Worm (Caenorhabditis elegans) whole organism, mixed stage, embryonic: Measurements from ENCODE around the gene Y39A1A.17.

Source experiments
- bed-3 ChIP-seq: fragments of 200-800 bp; sonication (Bioruptor generic); optimal IDR thresholded peaks from 3 replicates; lab custom pipeline; 2018; ENCODE audit warnings: mild to moderate bottlenecking, missing genetic modification characterization, moderate library complexity, missing compliant biosample characterization
- blmp-1 ChIP-seq: fragments of 150-350 bp; optimal IDR thresholded peaks from 2 replicates; lab custom pipeline; 2014; ENCODE audit warnings: missing biosample characterization, missing genetic modification characterization
- ceh-39 ChIP-seq: fragments of 150-350 bp; optimal IDR thresholded peaks from 2 replicates; lab custom pipeline; 2014; ENCODE audit warnings: missing biosample characterization, missing genetic modification characterization
- ceh-43 ChIP-seq: fragments of 200-800 bp; sonication (Bioruptor generic); optimal IDR thresholded peaks from 2 replicates; lab custom pipeline; 2018; ENCODE audit warnings: mild to moderate bottlenecking, missing genetic modification characterization, moderate library complexity, missing compliant biosample characterization
- ceh-83 ChIP-seq: fragments of 200-800 bp; sonication (Bioruptor generic); optimal IDR thresholded peaks from 2 replicates; lab custom pipeline; 2018; ENCODE audit warnings: mild to moderate bottlenecking, missing genetic modification characterization, missing compliant biosample characterization
- ces-1 ChIP-seq: fragments of 150-350 bp; optimal IDR thresholded peaks from 2 replicates; lab custom pipeline; 2014; ENCODE audit warnings: missing biosample characterization, missing genetic modification reagents, missing genetic modification characterization
- cnd-1 ChIP-seq: fragments of 200-800 bp; sonication (Bioruptor generic); optimal IDR thresholded peaks from 2 replicates; lab custom pipeline; 2018; ENCODE audit warnings: mild to moderate bottlenecking, missing genetic modification characterization, missing compliant biosample characterization
- drap-1 ChIP-seq: fragments of 200-800 bp; sonication (Bioruptor generic); optimal IDR thresholded peaks from 3 replicates; lab custom pipeline; 2018; ENCODE audit warnings: mild to moderate bottlenecking, missing genetic modification characterization, missing compliant biosample characterization
- elt-3 ChIP-seq: fragments of 150-350 bp; optimal IDR thresholded peaks from 2 replicates; lab custom pipeline; 2014; ENCODE audit warnings: missing biosample characterization, missing genetic modification characterization
- flh-1 ChIP-seq: fragments of 200-800 bp; sonication (Bioruptor generic); optimal IDR thresholded peaks from 2 replicates; lab custom pipeline; 2018; ENCODE audit warnings: mild to moderate bottlenecking, missing genetic modification characterization, moderate library complexity, missing compliant biosample characterization
- ham-2 ChIP-seq: fragments of 200-800 bp; sonication (Bioruptor generic); optimal IDR thresholded peaks from 2 replicates; lab custom pipeline; 2018; ENCODE audit warnings: mild to moderate bottlenecking, missing genetic modification characterization, missing compliant biosample characterization
- hlh-1 ChIP-seq: fragments of 150-350 bp; optimal IDR thresholded peaks from 2 replicates; lab custom pipeline; 2014; ENCODE audit warnings: missing biosample characterization, missing genetic modification reagents, missing genetic modification characterization
- lin-13 ChIP-seq: fragments of 150-350 bp; optimal IDR thresholded peaks from 2 replicates; lab custom pipeline; 2014; ENCODE audit warnings: missing biosample characterization, missing genetic modification characterization
- lin-32 ChIP-seq: fragments of 200-800 bp; sonication (Bioruptor generic); optimal IDR thresholded peaks from 2 replicates; lab custom pipeline; 2018; ENCODE audit warnings: mild to moderate bottlenecking, missing genetic modification characterization, missing compliant biosample characterization
- lsy-2 ChIP-seq: fragments of 150-350 bp; optimal IDR thresholded peaks from 2 replicates; lab custom pipeline; 2014; ENCODE audit warnings: missing biosample characterization, missing genetic modification characterization
- mep-1 ChIP-seq: fragments of 150-350 bp; optimal IDR thresholded peaks from 2 replicates; lab custom pipeline; 2017; ENCODE audit warnings: missing biosample characterization, missing genetic modification reagents, missing genetic modification characterization, inconsistent platforms
- mls-2 ChIP-seq: sonication (generic microtip); optimal IDR thresholded peaks from 2 replicates; lab custom pipeline; 2016; ENCODE audit warnings: mild to moderate bottlenecking, missing genetic modification characterization, moderate library complexity, missing compliant biosample characterization
- nhr-12 ChIP-seq: fragments of 150-350 bp; optimal IDR thresholded peaks from 2 replicates; lab custom pipeline; 2014; ENCODE audit warnings: missing biosample characterization, missing genetic modification characterization
- nhr-2 ChIP-seq: fragments of 150-350 bp; optimal IDR thresholded peaks from 2 replicates; lab custom pipeline; 2014; ENCODE audit warnings: missing biosample characterization, missing genetic modification characterization
- nhr-237 ChIP-seq: fragments of 150-350 bp; optimal IDR thresholded peaks from 2 replicates; lab custom pipeline; 2014; ENCODE audit warnings: missing biosample characterization, missing genetic modification characterization
- nhr-28 ChIP-seq: fragments of 150-350 bp; optimal IDR thresholded peaks from 2 replicates; lab custom pipeline; 2014; ENCODE audit warnings: missing biosample characterization, missing genetic modification characterization
- nhr-76 ChIP-seq: sonication (generic microtip); optimal IDR thresholded peaks from 2 replicates; lab custom pipeline; 2017; ENCODE audit warnings: missing biosample characterization, missing genetic modification characterization
- pha-4 ChIP-seq: fragments of 150-350 bp; optimal IDR thresholded peaks from 2 replicates; lab custom pipeline; 2018; ENCODE audit warnings: missing biosample characterization, missing genetic modification reagents, missing genetic modification characterization
- sem-2 ChIP-seq: fragments of 200-800 bp; sonication (Bioruptor generic); optimal IDR thresholded peaks from 2 replicates; lab custom pipeline; 2018; ENCODE audit warnings: mild to moderate bottlenecking, missing genetic modification characterization, missing compliant biosample characterization
- snpc-4 ChIP-seq: fragments of 150-350 bp; optimal IDR thresholded peaks from 2 replicates; lab custom pipeline; 2014; ENCODE audit warnings: missing biosample characterization, missing genetic modification characterization
- sptf-1 ChIP-seq: sonication (generic microtip); optimal IDR thresholded peaks from 2 replicates; lab custom pipeline; 2017; ENCODE audit warnings: mild to moderate bottlenecking, missing genetic modification characterization, moderate library complexity, missing compliant biosample characterization
- tbx-8 ChIP-seq: fragments of 200-800 bp; sonication (Bioruptor generic); optimal IDR thresholded peaks from 2 replicates; lab custom pipeline; 2018; ENCODE audit warnings: mild to moderate bottlenecking, missing genetic modification characterization, moderate library complexity, missing compliant biosample characterization
- unc-120 ChIP-seq: sonication (generic microtip); optimal IDR thresholded peaks from 2 replicates; lab custom pipeline; 2017; ENCODE audit warnings: missing genetic modification characterization, missing compliant biosample characterization; ENCODE audit not compliant: poor library complexity, severe bottlenecking
- unc-39 ChIP-seq: fragments of 150-350 bp; optimal IDR thresholded peaks from 2 replicates; lab custom pipeline; 2014; ENCODE audit warnings: missing biosample characterization, missing genetic modification characterization
- unc-62 ChIP-seq: fragments of 150-350 bp; optimal IDR thresholded peaks from 2 replicates; lab custom pipeline; 2014; ENCODE audit warnings: missing biosample characterization, missing genetic modification reagents, missing genetic modification characterization
- zip-8 ChIP-seq: fragments of 150-350 bp; optimal IDR thresholded peaks from 2 replicates; lab custom pipeline; 2014; ENCODE audit warnings: missing biosample characterization, missing genetic modification characterization
- ztf-11 ChIP-seq: fragments of 150-350 bp; optimal IDR thresholded peaks from 2 replicates; lab custom pipeline; 2014; ENCODE audit warnings: missing biosample characterization, missing genetic modification characterization

The Y39A1A.17 gene

ce11 chrIII:10720170-10720569 is 29.3 kb upstream of the Y39A1A.17 start:
- TF ChIP-seq pha-4 (tag; lab: Kevin White, UChicago) = peak; percentile 61
- peak; percentile 53 for TF ChIP-seq unc-62 (GFP tag; lab: Kevin White, UChicago)
- peak; percentile 54 for TF ChIP-seq ceh-39 (tag; lab: Kevin White, UChicago)
- TF ChIP-seq ces-1 (GFP tag; lab: Kevin White, UChicago) = peak; percentile 76
- TF ChIP-seq ceh-83 (GFP tag; lab: Kevin White, UChicago) = no peak
- TF ChIP-seq elt-3 (tag; lab: Kevin White, UChicago) = no peak
- peak; percentile 60 for TF ChIP-seq drap-1
- TF ChIP-seq cnd-1 (tag; lab: Kevin White, UChicago) = peak; percentile 46
- TF ChIP-seq unc-39 (tag; lab: Kevin White, UChicago) = no peak
- TF ChIP-seq unc-120 = peak; percentile 76
- TF ChIP-seq lin-13 (tag; lab: Kevin White, UChicago) = peak; percentile 39
- peak; percentile 29 for TF ChIP-seq nhr-237 (tag; lab: Kevin White, UChicago)
- TF ChIP-seq mep-1 (tag; lab: Kevin White, UChicago) = peak; percentile 84
- peak; percentile 40 for TF ChIP-seq lsy-2 (tag; lab: Kevin White, UChicago)
- TF ChIP-seq nhr-76 (tag; lab: Kevin White, UChicago) = no peak
- TF ChIP-seq sem-2 (GFP tag; lab: Kevin White, UChicago) = no peak
- peak; percentile 94 for TF ChIP-seq hlh-1 (tag; lab: Kevin White, UChicago)
- TF ChIP-seq nhr-28 = no peak
- TF ChIP-seq tbx-8 = no peak
- TF ChIP-seq lin-32 (GFP tag; lab: Kevin White, UChicago) = peak; percentile 43
- TF ChIP-seq mls-2 = peak; percentile 80
- TF ChIP-seq, all 35 proteins: peak for 14

DNA sequence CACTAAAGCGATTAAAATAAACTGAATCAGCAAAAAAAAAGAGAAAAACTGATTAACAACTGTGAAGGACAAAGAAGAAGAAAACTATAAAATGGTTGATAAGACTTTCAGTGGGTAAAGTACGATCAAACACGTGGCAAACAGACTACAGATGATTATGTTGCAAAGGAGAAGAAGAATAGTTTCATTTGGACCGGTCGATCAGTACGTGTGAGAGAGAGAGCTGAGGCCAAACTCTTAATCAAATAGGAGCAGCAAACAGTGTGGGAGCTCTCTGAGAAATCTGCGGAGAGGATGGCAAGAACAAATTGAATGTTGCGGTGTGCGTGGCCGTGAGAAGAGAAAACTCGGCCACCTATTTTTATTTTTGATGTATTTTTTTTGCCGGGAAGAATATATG is 28.1 kb upstream of the Y39A1A.17 start:
- no peak for TF ChIP-seq unc-120
- TF ChIP-seq cnd-1 (tag; lab: Kevin White, UChicago) = no peak

- TF ChIP-seq ceh-83 (GFP tag; lab: Kevin White, UChicago) = no peak
These were observed 27.2 kb upstream of the Y39A1A.17 start for ce11 chrIII:10718078-10718477.

ce11 chrIII:10717479-10717878 is 26.6 kb upstream of the Y39A1A.17 start:
- TF ChIP-seq zip-8 (tag; lab: Kevin White, UChicago) (peak; percentile 11), ceh-43 (no peak)

DNA sequence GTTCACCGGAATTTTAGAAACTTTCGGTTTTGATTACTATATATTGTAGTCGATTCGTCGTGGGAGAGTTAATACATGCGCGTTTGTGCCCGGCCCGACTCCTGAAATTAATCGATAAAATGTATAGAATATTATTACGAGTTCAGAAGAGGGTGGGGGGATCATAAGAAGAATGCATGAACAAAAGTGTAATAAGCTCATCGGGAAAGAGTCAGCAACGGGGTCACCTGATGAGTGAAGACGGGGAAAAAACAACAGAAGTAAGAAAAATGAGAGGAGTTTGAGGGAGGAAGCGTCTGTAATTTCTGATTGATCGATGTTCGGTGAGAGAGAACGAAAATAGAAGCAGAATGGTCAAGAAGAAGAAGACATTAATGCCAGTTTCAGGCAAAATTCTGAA is 25.2 kb upstream of the Y39A1A.17 start, which contains the start of gene W09D10.4:
Gene W09D10.4, minus strand, starts transcription at position 101 of the 400 bp plus-strand sequence.
- TF ChIP-seq cnd-1 (tag; lab: Kevin White, UChicago) (no peak), bed-3 (no peak), flh-1 (no peak), ceh-83 (GFP tag; lab: Kevin White, UChicago) (no peak), nhr-2 (no peak), ztf-11 (tag; lab: Kevin White, UChicago) (no peak), zip-8 (tag; lab: Kevin White, UChicago) (no peak), snpc-4 (no peak)

ce11 chrIII:10714541-10714940 is 23.6 kb upstream of the Y39A1A.17 start:
- TF ChIP-seq blmp-1 (tag; lab: Kevin White, UChicago) (no peak), ceh-83 (GFP tag; lab: Kevin White, UChicago) (no peak), nhr-76 (tag; lab: Kevin White, UChicago) (no peak), flh-1 (no peak), ztf-11 (tag; lab: Kevin White, UChicago) (no peak), drap-1 (no peak), lin-13 (tag; lab: Kevin White, UChicago) (no peak), sptf-1 (no peak), unc-62 (GFP tag; lab: Kevin White, UChicago) (no peak), nhr-237 (tag; lab: Kevin White, UChicago) (no peak), ham-2 (GFP tag; lab: Kevin White, UChicago) (no peak), nhr-28 (no peak), lin-32 (GFP tag; lab: Kevin White, UChicago) (no peak), zip-8 (tag; lab: Kevin White, UChicago) (no peak), cnd-1 (tag; lab: Kevin White, UChicago) (no peak), nhr-12 (no peak), bed-3 (no peak)
- TF ChIP-seq, all 35 proteins: peak for 0
